Fruit fly (Drosophila melanogaster) whole organism, embryonic: ENCODE measurements around the gene CG13912.
A peak's percentile ranks its signal among the peaks of the same experiment; 100 is the strongest.

Experiments used
- Atf3 ChIP-seq: fragments of 200-800 bp; sonication (Bioruptor generic); optimal IDR thresholded peaks from 3 replicates; lab custom pipeline; 2016; ENCODE audit warnings: missing biosample characterization, missing genetic modification characterization
- CG10147 ChIP-seq: fragments of 200-800 bp; sonication (Bioruptor generic); optimal IDR thresholded peaks from 2 replicates; lab custom pipeline; 2019; ENCODE audit warnings: missing biosample characterization, mild to moderate bottlenecking, missing genetic modification characterization, moderate library complexity
- CG10462 ChIP-seq: fragments of 200-800 bp; sonication (Bioruptor generic); optimal IDR thresholded peaks from 2 replicates; lab custom pipeline; 2016; ENCODE audit warnings: missing biosample characterization, missing genetic modification characterization
- CG11723 ChIP-seq: fragments of 200-800 bp; sonication (Bioruptor generic); optimal IDR thresholded peaks from 2 replicates; lab custom pipeline; 2017; ENCODE audit warnings: missing biosample characterization, mild to moderate bottlenecking, missing genetic modification characterization
- CG15601 ChIP-seq: fragments of 200-800 bp; sonication (Bioruptor generic); optimal IDR thresholded peaks from 3 replicates; lab custom pipeline; 2019; ENCODE audit warnings: missing biosample characterization, mild to moderate bottlenecking, missing genetic modification characterization, moderate library complexity
- CG16863 ChIP-seq: fragments of 200-800 bp; sonication (Bioruptor generic); optimal IDR thresholded peaks from 3 replicates; lab custom pipeline; 2016; ENCODE audit warnings: missing biosample characterization, missing genetic modification characterization
- CG17802 ChIP-seq: fragments of 200-800 bp; sonication (Bioruptor generic); optimal IDR thresholded peaks from 2 replicates; lab custom pipeline; 2018; ENCODE audit warnings: missing biosample characterization, mild to moderate bottlenecking, missing genetic modification characterization, moderate library complexity
- CG2199 ChIP-seq: fragments of 200-800 bp; sonication (Bioruptor generic); IDR thresholded peaks from 3 replicates; pipeline ENCODE4 v1.3.6; 2022; ENCODE audit warnings: missing biosample characterization, missing genetic modification characterization
- CG2202 ChIP-seq: fragments of 200-800 bp; sonication (Bioruptor generic); optimal IDR thresholded peaks from 2 replicates; lab custom pipeline; 2018; ENCODE audit warnings: missing biosample characterization, mild to moderate bottlenecking, missing genetic modification characterization
- CG2875 ChIP-seq: fragments of 200-800 bp; sonication (Bioruptor generic); optimal IDR thresholded peaks from 2 replicates; lab custom pipeline; 2017; ENCODE audit warnings: missing biosample characterization, mild to moderate bottlenecking, missing genetic modification characterization, missing genetic modification reagents
- CG30431 ChIP-seq: fragments of 200-800 bp; sonication (Bioruptor generic); optimal IDR thresholded peaks from 2 replicates; lab custom pipeline; 2017; ENCODE audit warnings: missing biosample characterization, missing genetic modification characterization
- CG31388 ChIP-seq: fragments of 200-800 bp; sonication (Bioruptor generic); optimal IDR thresholded peaks from 2 replicates; lab custom pipeline; 2016; ENCODE audit warnings: missing biosample characterization, missing genetic modification characterization
- CG34224 ChIP-seq: fragments of 200-800 bp; sonication (Bioruptor generic); IDR thresholded peaks from 3 replicates; pipeline ENCODE4 v1.3.6; 2022; ENCODE audit warnings: missing biosample characterization, missing genetic modification characterization; ENCODE audit not compliant: partially characterized antibody
- CG4820 ChIP-seq: fragments of 200-800 bp; sonication (Bioruptor generic); optimal IDR thresholded peaks from 3 replicates; lab custom pipeline; 2016; ENCODE audit warnings: missing biosample characterization, missing genetic modification characterization
- CG7745 ChIP-seq: fragments of 200-800 bp; sonication (Bioruptor generic); optimal IDR thresholded peaks from 2 replicates; lab custom pipeline; 2018; ENCODE audit warnings: missing biosample characterization, mild to moderate bottlenecking, missing genetic modification characterization, moderate library complexity
- CG7839 ChIP-seq: fragments of 200-800 bp; sonication (Bioruptor generic); optimal IDR thresholded peaks from 3 replicates; lab custom pipeline; 2018; ENCODE audit warnings: missing biosample characterization, mild to moderate bottlenecking, missing genetic modification characterization, moderate library complexity
- CG8359 ChIP-seq: fragments of 200-800 bp; sonication (Bioruptor generic); optimal IDR thresholded peaks from 2 replicates; lab custom pipeline; 2017; ENCODE audit warnings: missing biosample characterization, mild to moderate bottlenecking, missing genetic modification characterization, borderline replicate concordance
- CG8944 ChIP-seq: fragments of 200-800 bp; sonication (Bioruptor generic); optimal IDR thresholded peaks from 3 replicates; lab custom pipeline; 2016; ENCODE audit warnings: missing biosample characterization, missing genetic modification characterization
- CG9932 ChIP-seq: fragments of 200-800 bp; sonication (Bioruptor generic); IDR thresholded peaks from 2 replicates; pipeline ENCODE4 v1.3.6; 2022; ENCODE audit warnings: missing biosample characterization, missing genetic modification characterization
- Doc3 ChIP-seq: fragments of 200-800 bp; sonication (Bioruptor generic); IDR thresholded peaks from 3 replicates; pipeline ENCODE4 v1.3.6; 2022; ENCODE audit warnings: missing biosample characterization, missing genetic modification characterization; ENCODE audit not compliant: partially characterized antibody
- Fer1 ChIP-seq: fragments of 200-800 bp; sonication (Bioruptor generic); optimal IDR thresholded peaks from 2 replicates; lab custom pipeline; 2017; ENCODE audit warnings: missing biosample characterization, mild to moderate bottlenecking, missing genetic modification characterization
- GATAe ChIP-seq: fragments of 200-800 bp; sonication (Bioruptor generic); conservative IDR thresholded peaks from 2 replicates; pipeline ENCODE4 v1.3.6; 2022; ENCODE audit warnings: missing biosample characterization, missing genetic modification characterization
- Nf-YA ChIP-seq: fragments of 200-800 bp; sonication (Bioruptor generic); IDR thresholded peaks from 2 replicates; pipeline ENCODE4 v1.3.6; 2022; ENCODE audit warnings: missing biosample characterization, missing genetic modification characterization
- PHDP ChIP-seq: fragments of 200-800 bp; sonication (Bioruptor generic); optimal IDR thresholded peaks from 3 replicates; lab custom pipeline; 2018; ENCODE audit warnings: missing biosample characterization, mild to moderate bottlenecking, missing genetic modification characterization, moderate library complexity
- Rx ChIP-seq: fragments of 200-800 bp; sonication (Bioruptor generic); IDR thresholded peaks from 2 replicates; pipeline ENCODE4 v1.3.6; 2022; ENCODE audit warnings: missing biosample characterization, missing genetic modification characterization
- Sin3A ChIP-seq: fragments of >200 bp; optimal IDR thresholded peaks from 2 replicates; lab custom pipeline; 2018
- Six4 ChIP-seq: fragments of 200-800 bp; sonication (Bioruptor generic); optimal IDR thresholded peaks from 2 replicates; lab custom pipeline; 2016; ENCODE audit warnings: missing biosample characterization, missing genetic modification characterization
- Taf1 ChIP-seq: fragments of 200-800 bp; sonication (Bioruptor generic); IDR thresholded peaks from 2 replicates; pipeline ENCODE4 v1.3.6; 2022; ENCODE audit warnings: missing biosample characterization, missing genetic modification characterization
- Trl ChIP-seq, 3 experiments: fragments of >200 bp in 2 of 3; fragments of 200-800 bp in 1 of 3; sonication (Bioruptor generic) in 1 of 3; optimal IDR thresholded peaks; 2 replicates in 1 of 3; 3 replicates in 2 of 3; lab custom pipeline; 2016 to 2017; ENCODE audit warnings: missing biosample characterization in 1 of 3, missing genetic modification characterization in 1 of 3
- aop ChIP-seq: fragments of 200-800 bp; sonication (Bioruptor generic); IDR thresholded peaks from 2 replicates; pipeline ENCODE4 v1.3.6; 2022; ENCODE audit warnings: missing biosample characterization, missing genetic modification characterization
- ap ChIP-seq: fragments of 200-800 bp; sonication (Bioruptor generic); IDR thresholded peaks from 2 replicates; pipeline ENCODE4 v1.3.6; 2022; ENCODE audit warnings: missing biosample characterization, missing genetic modification characterization
- ash1 ChIP-seq: fragments of 200-800 bp; sonication (Bioruptor generic); optimal IDR thresholded peaks from 2 replicates; lab custom pipeline; 2018; ENCODE audit warnings: missing biosample characterization, mild to moderate bottlenecking, missing genetic modification characterization
- bbx ChIP-seq: fragments of 200-800 bp; sonication (Bioruptor generic); IDR thresholded peaks from 2 replicates; pipeline ENCODE4 v1.3.6; 2022; ENCODE audit warnings: missing biosample characterization, missing genetic modification characterization; ENCODE audit not compliant: partially characterized antibody
- dysf ChIP-seq: fragments of 200-800 bp; sonication (Bioruptor generic); IDR thresholded peaks from 3 replicates; pipeline ENCODE4 v1.3.6; 2022; ENCODE audit warnings: missing biosample characterization, missing genetic modification characterization
- ems ChIP-seq: fragments of 200-800 bp; sonication (Bioruptor generic); optimal IDR thresholded peaks from 3 replicates; lab custom pipeline; 2016; ENCODE audit warnings: missing biosample characterization, missing genetic modification characterization
- fd3F ChIP-seq: fragments of 200-800 bp; sonication (Bioruptor generic); optimal IDR thresholded peaks from 2 replicates; lab custom pipeline; 2018; ENCODE audit warnings: missing biosample characterization, mild to moderate bottlenecking, missing genetic modification characterization, moderate library complexity
- fd96Cb ChIP-seq: fragments of 200-800 bp; sonication (Bioruptor generic); optimal IDR thresholded peaks from 2 replicates; lab custom pipeline; 2018; ENCODE audit warnings: missing biosample characterization, mild to moderate bottlenecking, missing genetic modification characterization, moderate library complexity
- ftz-f1 ChIP-seq: fragments of 200-800 bp; sonication (Bioruptor generic); optimal IDR thresholded peaks from 2 replicates; lab custom pipeline; 2016; ENCODE audit warnings: missing biosample characterization, missing genetic modification characterization
- grn ChIP-seq: fragments of 200-800 bp; sonication (Bioruptor generic); optimal IDR thresholded peaks from 3 replicates; lab custom pipeline; 2017; ENCODE audit warnings: missing biosample characterization, missing genetic modification characterization
- gt ChIP-seq: fragments of 200-800 bp; sonication (Bioruptor generic); IDR thresholded peaks from 2 replicates; pipeline ENCODE4 v1.3.6; 2022; ENCODE audit warnings: missing biosample characterization, missing genetic modification characterization
- h ChIP-seq: fragments of >200 bp; optimal IDR thresholded peaks from 2 replicates; lab custom pipeline; 2017
- jing ChIP-seq: fragments of 200-800 bp; sonication (Bioruptor generic); optimal IDR thresholded peaks from 2 replicates; lab custom pipeline; 2018; ENCODE audit warnings: missing biosample characterization, mild to moderate bottlenecking, missing genetic modification characterization
- lilli ChIP-seq: fragments of 200-800 bp; sonication (Bioruptor generic); optimal IDR thresholded peaks from 3 replicates; lab custom pipeline; 2016; ENCODE audit warnings: missing biosample characterization, missing genetic modification characterization
- lola ChIP-seq, 3 experiments: fragments of >200 bp in 2 of 3; fragments of 200-800 bp in 1 of 3; sonication (Bioruptor generic) in 1 of 3; optimal IDR thresholded peaks; 2 replicates each; lab custom pipeline; 2017 to 2019; ENCODE audit warnings: missing biosample characterization in 3 of 3, missing genetic modification characterization in 3 of 3, mild to moderate bottlenecking in 1 of 3, moderate library complexity in 1 of 3
- org-1 ChIP-seq: fragments of 200-800 bp; sonication (Bioruptor generic); optimal IDR thresholded peaks from 2 replicates; lab custom pipeline; 2017; ENCODE audit warnings: missing biosample characterization, missing genetic modification characterization
- pzg ChIP-seq: fragments of 200-800 bp; sonication (Bioruptor generic); optimal IDR thresholded peaks from 3 replicates; lab custom pipeline; 2018; ENCODE audit warnings: missing biosample characterization, mild to moderate bottlenecking, missing genetic modification characterization, moderate library complexity
- repo ChIP-seq: fragments of 200-800 bp; sonication (Bioruptor generic); optimal IDR thresholded peaks from 2 replicates; lab custom pipeline; 2016; ENCODE audit warnings: missing biosample characterization, missing genetic modification characterization
- rib ChIP-seq: fragments of 200-800 bp; sonication (Bioruptor generic); IDR thresholded peaks from 2 replicates; pipeline ENCODE4 v1.3.6; 2022; ENCODE audit warnings: missing biosample characterization, missing genetic modification characterization
- row ChIP-seq: fragments of 200-800 bp; sonication (Bioruptor generic); IDR thresholded peaks from 3 replicates; pipeline ENCODE4 v1.3.6; 2022; ENCODE audit warnings: missing biosample characterization, missing genetic modification characterization
- schlank ChIP-seq: fragments of 200-800 bp; sonication (Bioruptor generic); optimal IDR thresholded peaks from 2 replicates; lab custom pipeline; 2018; ENCODE audit warnings: missing biosample characterization, mild to moderate bottlenecking, missing genetic modification characterization
- twi ChIP-seq: fragments of 200-800 bp; optimal IDR thresholded peaks from 2 replicates; lab custom pipeline; 2019; ENCODE audit warnings: missing biosample characterization, mild to moderate bottlenecking, missing genetic modification characterization, moderate library complexity
- wdn ChIP-seq: fragments of 200-800 bp; sonication (Bioruptor generic); IDR thresholded peaks from 2 replicates; pipeline ENCODE4 v1.3.6; 2022; ENCODE audit warnings: missing biosample characterization, missing genetic modification characterization

CG13912 gene

DNA sequence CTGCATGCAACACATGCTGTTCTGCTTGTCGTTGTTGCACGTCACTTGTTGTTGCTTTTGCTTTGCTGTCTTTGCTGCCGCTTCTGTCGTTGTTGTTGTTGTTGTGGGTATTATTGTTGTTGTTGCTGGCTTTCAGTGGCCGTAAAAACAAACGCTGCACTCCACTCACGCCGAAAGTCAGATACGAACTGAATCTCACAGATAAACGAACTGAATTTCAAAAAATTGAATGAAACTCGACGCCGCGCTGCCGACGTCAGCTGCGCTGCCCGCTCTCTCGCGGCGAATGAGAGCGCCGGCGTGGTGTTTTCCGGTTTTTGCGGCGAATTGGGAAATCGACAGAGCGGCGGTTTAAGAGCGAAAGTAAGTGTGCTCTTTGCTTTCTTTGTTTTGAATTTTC, 12.3 kb upstream of the CG13912 start, which contains the start of gene bab2 (continued):
- TF ChIP-seq CG11723 (GFP tag; lab: Kevin White, UChicago) = peak; percentile 12
- TF ChIP-seq ap (GFP tag; lab: Robert Waterston, UW) = no peak
- TF ChIP-seq gt (GFP tag; lab: Robert Waterston, UW) = no peak
- no peak for TF ChIP-seq schlank (tag; lab: Kevin White, UChicago)
- TF ChIP-seq Nf-YA (GFP tag; lab: Robert Waterston, UW) = no peak
- TF ChIP-seq row (GFP tag; lab: Robert Waterston, UW) = no peak
- no peak for TF ChIP-seq GATAe (GFP tag; lab: Robert Waterston, UW)
- TF ChIP-seq h (lab: Kevin White, UChicago) = no peak
- peak; percentile 77 for TF ChIP-seq bbx (GFP tag; lab: Robert Waterston, UW)
- TF ChIP-seq CG2202 (tag; lab: Kevin White, UChicago) = peak; percentile 36
- TF ChIP-seq lola (GFP tag; optimal IDR thresholded peaks at IDR 0.05; lab: Kevin White, UChicago) = no peak
- TF ChIP-seq Trl (optimal IDR thresholded peaks at IDR 0.05; lab: Kevin White, UChicago) = peak; percentile 85 to 90
- peak; percentile 8 for TF ChIP-seq Trl (GFP tag; optimal IDR thresholded peaks at IDR 0.05; lab: Kevin White, UChicago)
- TF ChIP-seq CG31388 = no peak
- TF ChIP-seq dysf (GFP tag; lab: Robert Waterston, UW) = no peak
- no peak for TF ChIP-seq CG8359 (GFP tag; lab: Kevin White, UChicago)
- no peak for TF ChIP-seq ftz-f1 (GFP tag; lab: Kevin White, UChicago)
- TF ChIP-seq Atf3 = no peak
- TF ChIP-seq CG15601 (tag; lab: Kevin White, UChicago) = peak; percentile 90
- peak; percentile 15 for TF ChIP-seq CG7745
- peak; percentile 37 for TF ChIP-seq ash1 (GFP tag; lab: Kevin White, UChicago)
- no peak for TF ChIP-seq ems (GFP tag; lab: Kevin White, UChicago)
- no peak for TF ChIP-seq CG10462 (GFP tag; lab: Kevin White, UChicago)
- TF ChIP-seq jing (GFP tag; lab: Kevin White, UChicago) = peak; percentile 54
- no peak for TF ChIP-seq Doc3 (GFP tag; lab: Robert Waterston, UW)
- TF ChIP-seq aop (GFP tag; lab: Robert Waterston, UW) = no peak
- no peak for TF ChIP-seq CG4820 (GFP tag; lab: Kevin White, UChicago)
- no peak for TF ChIP-seq fd96Cb (tag; lab: Kevin White, UChicago)
- TF ChIP-seq rib (GFP tag; lab: Robert Waterston, UW) = peak; percentile 40; the same call in 1 of the 2 replicates
- TF ChIP-seq lilli (GFP tag; lab: Kevin White, UChicago) = peak; percentile 12
- peak; percentile 43 for TF ChIP-seq grn (GFP tag; lab: Kevin White, UChicago)
- TF ChIP-seq CG30431 (GFP tag; lab: Kevin White, UChicago) = no peak
- TF ChIP-seq Taf1 (GFP tag; lab: Robert Waterston, UW) = no peak
- TF ChIP-seq CG8944 (GFP tag; lab: Kevin White, UChicago) = no peak
- no peak for TF ChIP-seq Sin3A (lab: Kevin White, UChicago)
- TF ChIP-seq fd3F (GFP tag; lab: Kevin White, UChicago) = no peak
- TF ChIP-seq Rx (GFP tag; lab: Robert Waterston, UW) = no peak
- no peak for TF ChIP-seq wdn (GFP tag; lab: Robert Waterston, UW)
- no peak for TF ChIP-seq CG2875 (GFP tag; lab: Kevin White, UChicago)
- no peak for TF ChIP-seq CG16863 (GFP tag; lab: Kevin White, UChicago)
- no peak for TF ChIP-seq CG17802
- no peak for TF ChIP-seq pzg
- peak; percentile 80 for TF ChIP-seq twi (tag; lab: Kevin White, UChicago)
- peak; percentile 4 for TF ChIP-seq CG10147 (GFP tag; lab: Kevin White, UChicago)
- peak; percentile 91 for TF ChIP-seq CG2199 (GFP tag; lab: Robert Waterston, UW)
- no peak for TF ChIP-seq CG9932 (GFP tag; lab: Robert Waterston, UW)
- peak; percentile 52; the same call in 1 of the 3 replicates for TF ChIP-seq CG34224 (GFP tag; lab: Robert Waterston, UW)
- peak; percentile 1 for TF ChIP-seq CG7839 (tag; lab: Kevin White, UChicago)
- TF ChIP-seq repo (GFP tag; lab: Kevin White, UChicago) = no peak
- no peak for TF ChIP-seq Six4 (GFP tag; lab: Kevin White, UChicago)
- TF ChIP-seq PHDP (tag; lab: Kevin White, UChicago) = peak; percentile 16
- TF ChIP-seq org-1 (GFP tag; lab: Kevin White, UChicago) = no peak
- no peak for TF ChIP-seq Fer1 (GFP tag; lab: Kevin White, UChicago)
